Worm (Caenorhabditis elegans): ENCODE data around the gene Y59C2A.1.

Y59C2A.1 gene

ce11 chrII:2221196-2221896, 13.4 kb downstream of the Y59C2A.1 start:
- TF ChIP-seq elt-3 (tag; optimal IDR thresholded peaks at IDR 0.05) (no peak), drap-1 (GFP tag; optimal IDR thresholded peaks at IDR 0.05) (no peak), sem-2 (GFP tag; optimal IDR thresholded peaks at IDR 0.05) (no peak), ceh-43 (GFP tag; optimal IDR thresholded peaks at IDR 0.05) (no peak), lin-32 (GFP tag; optimal IDR thresholded peaks at IDR 0.05) (no peak), flh-1 (GFP tag; optimal IDR thresholded peaks at IDR 0.05) (no peak)

ce11 chrII:2223467-2223866, 15.6 kb downstream of the Y59C2A.1 start, which contains the start of gene cbs-2:
Gene cbs-2, minus strand, starts transcription at chrII:2223567.
- TF ChIP-seq lin-32 (GFP tag; optimal IDR thresholded peaks at IDR 0.05) (no peak), tbx-8 (GFP tag; optimal IDR thresholded peaks at IDR 0.05) (no peak), bed-3 (GFP tag; optimal IDR thresholded peaks at IDR 0.05) (no peak), ceh-43 (GFP tag; optimal IDR thresholded peaks at IDR 0.05) (no peak), nhr-76 (tag; optimal IDR thresholded peaks at IDR 0.05) (no peak), sptf-1 (tag; optimal IDR thresholded peaks at IDR 0.05) (no peak), zip-8 (tag; optimal IDR thresholded peaks at IDR 0.05) (no peak), unc-120 (tag; optimal IDR thresholded peaks at IDR 0.05; ENCODE audit: poor library complexity, severe bottlenecking) (no peak), elt-3 (tag; optimal IDR thresholded peaks at IDR 0.05) (no peak), sem-2 (GFP tag; optimal IDR thresholded peaks at IDR 0.05) (no peak), nhr-237 (tag; optimal IDR thresholded peaks at IDR 0.05) (no peak), snpc-4 (tag; optimal IDR thresholded peaks at IDR 0.05) (no peak), drap-1 (GFP tag; optimal IDR thresholded peaks at IDR 0.05) (no peak), mep-1 (tag; optimal IDR thresholded peaks at IDR 0.05) (no peak), nhr-12 (tag; optimal IDR thresholded peaks at IDR 0.05) (no peak), flh-1 (GFP tag; optimal IDR thresholded peaks at IDR 0.05) (no peak)

- no peak for TF ChIP-seq drap-1 (GFP tag; optimal IDR thresholded peaks at IDR 0.05)
- TF ChIP-seq elt-3 (tag; optimal IDR thresholded peaks at IDR 0.05) = no peak
Measured at ce11 chrII:2225608-2226007, 17.7 kb downstream of the Y59C2A.1 start, which contains the start of gene F54A3.5. Gene F54A3.5, minus strand, starts transcription at chrII:2225708.

DNA sequence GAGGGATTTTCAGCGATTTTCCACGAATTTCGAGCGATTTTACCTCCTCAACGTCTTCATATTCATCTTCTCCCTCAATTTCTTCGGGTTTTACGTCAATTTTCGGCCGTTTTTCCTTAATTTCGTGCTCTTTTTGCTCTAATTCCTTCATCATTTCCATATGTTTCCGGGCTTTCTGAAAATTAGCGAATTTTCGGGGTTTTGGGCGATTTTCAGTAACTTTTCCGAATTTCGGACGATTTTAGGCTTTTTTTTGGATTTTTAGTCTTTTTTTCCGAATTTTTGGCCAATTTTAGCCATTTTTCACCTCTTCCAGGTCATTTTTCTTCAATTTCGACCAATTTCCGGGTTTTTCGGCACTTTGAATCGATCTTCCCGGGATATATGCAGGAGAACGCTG, 22.5 kb downstream of the Y59C2A.1 start:
- TF ChIP-seq lsy-2 (tag; optimal IDR thresholded peaks at IDR 0.05) (no peak), sptf-1 (tag; optimal IDR thresholded peaks at IDR 0.05) (no peak), unc-120 (tag; optimal IDR thresholded peaks at IDR 0.05; ENCODE audit: poor library complexity, severe bottlenecking) (no peak), ztf-11 (tag; optimal IDR thresholded peaks at IDR 0.05) (no peak), ham-2 (GFP tag; optimal IDR thresholded peaks at IDR 0.05) (no peak), cnd-1 (tag; optimal IDR thresholded peaks at IDR 0.05) (no peak), mls-2 (tag; optimal IDR thresholded peaks at IDR 0.05) (no peak), M03D4.4 (tag; optimal IDR thresholded peaks at IDR 0.05) (no peak), drap-1 (GFP tag; optimal IDR thresholded peaks at IDR 0.05) (no peak)

- TF ChIP-seq lsy-2 (tag; optimal IDR thresholded peaks at IDR 0.05) = peak; percentile 84
Measured at ce11 chrII:2232429-2232828, 24.5 kb downstream of the Y59C2A.1 start, which contains the start of gene F54A3.6. Gene F54A3.6, minus strand, starts transcription at chrII:2232470.

DNA sequence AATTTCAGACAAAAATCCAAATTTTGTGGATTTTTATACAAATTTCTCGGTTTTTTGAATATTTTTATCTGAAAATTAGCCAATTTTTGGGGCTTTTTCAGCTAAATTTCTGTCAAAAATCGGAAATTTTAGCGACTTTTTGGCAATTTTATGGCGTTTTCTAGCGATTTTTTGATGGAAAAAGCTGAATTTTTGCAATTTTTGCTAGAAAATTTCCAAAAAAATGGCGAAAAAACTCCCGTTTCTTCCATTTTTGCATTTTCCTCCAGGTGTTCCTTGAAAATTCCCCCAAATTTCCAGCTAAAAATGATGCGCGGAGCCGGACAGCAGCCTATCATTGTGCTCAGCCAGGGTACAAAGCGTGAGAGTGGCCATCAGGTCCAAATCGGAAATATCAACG, 25.3 kb downstream of the Y59C2A.1 start, which contains the start of gene cct-3:
Gene cct-3, plus strand, starts transcription at position 301 of the 400 bp plus-strand sequence.
- TF ChIP-seq tbx-8 (GFP tag; optimal IDR thresholded peaks at IDR 0.05) = no peak
- TF ChIP-seq ces-1 (GFP tag; optimal IDR thresholded peaks at IDR 0.05) = no peak
- no peak for TF ChIP-seq mep-1 (tag; optimal IDR thresholded peaks at IDR 0.05)
- no peak for TF ChIP-seq unc-39 (tag; optimal IDR thresholded peaks at IDR 0.05)
- no peak for TF ChIP-seq elt-1 (tag; optimal IDR thresholded peaks at IDR 0.05; ENCODE audit: borderline replicate concordance, insufficient read depth)
- no peak for TF ChIP-seq unc-62 (GFP tag; optimal IDR thresholded peaks at IDR 0.05)
- no peak for TF ChIP-seq lsy-2 (tag; optimal IDR thresholded peaks at IDR 0.05)
- no peak for TF ChIP-seq hlh-1 (tag; optimal IDR thresholded peaks at IDR 0.05)
- TF ChIP-seq nhr-2 (tag; optimal IDR thresholded peaks at IDR 0.05) = no peak
- TF ChIP-seq sptf-1 (tag; optimal IDR thresholded peaks at IDR 0.05) = no peak
